Worm (Caenorhabditis elegans) whole organism, L2 larva: ENCODE measurements around the gene K10D2.8.

Experiments
- F13H6.1 ChIP-seq: sonication (generic microtip); optimal IDR thresholded peaks from 2 replicates; lab custom pipeline; 2016; ENCODE audit warnings: missing genetic modification characterization, missing compliant biosample characterization
- mbf-1 ChIP-seq: sonication (generic microtip); optimal IDR thresholded peaks from 2 replicates; lab custom pipeline; 2017; ENCODE audit warnings: missing biosample characterization, missing genetic modification characterization
- snpc-4 ChIP-seq: fragments of 150-350 bp; optimal IDR thresholded peaks from 2 replicates; lab custom pipeline; 2014; ENCODE audit warnings: missing biosample characterization, missing genetic modification characterization

DNA sequence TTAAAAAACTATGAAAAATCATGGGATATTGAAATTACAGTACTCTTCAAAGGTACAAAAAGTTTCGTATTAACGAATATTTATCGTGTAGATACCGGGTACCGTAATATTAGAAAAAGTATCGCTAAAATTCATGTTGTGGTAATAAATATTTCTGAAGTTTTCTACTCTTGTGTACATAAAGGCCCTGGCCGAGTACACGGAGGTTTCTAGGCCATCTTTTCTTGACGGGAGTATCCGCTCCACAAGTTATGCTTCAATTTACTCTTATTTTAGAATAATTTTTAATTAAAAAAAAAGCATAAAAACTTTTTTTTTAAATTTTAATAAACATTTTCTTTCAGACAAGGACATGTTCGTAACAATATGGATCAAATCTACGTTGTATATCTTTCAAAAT, 44.6 kb downstream of the K10D2.8 start:
- no peak for TF ChIP-seq snpc-4 (tag; lab: Kevin White, UChicago)
- no peak for TF ChIP-seq F13H6.1
- no peak for TF ChIP-seq mbf-1 (tag; lab: Kevin White, UChicago)
